Fruit fly (Drosophila melanogaster): ENCODE results near the gene CG10803.
A peak's percentile ranks its signal among the peaks of the same experiment; 100 is the strongest.

The CG10803 gene

DNA sequence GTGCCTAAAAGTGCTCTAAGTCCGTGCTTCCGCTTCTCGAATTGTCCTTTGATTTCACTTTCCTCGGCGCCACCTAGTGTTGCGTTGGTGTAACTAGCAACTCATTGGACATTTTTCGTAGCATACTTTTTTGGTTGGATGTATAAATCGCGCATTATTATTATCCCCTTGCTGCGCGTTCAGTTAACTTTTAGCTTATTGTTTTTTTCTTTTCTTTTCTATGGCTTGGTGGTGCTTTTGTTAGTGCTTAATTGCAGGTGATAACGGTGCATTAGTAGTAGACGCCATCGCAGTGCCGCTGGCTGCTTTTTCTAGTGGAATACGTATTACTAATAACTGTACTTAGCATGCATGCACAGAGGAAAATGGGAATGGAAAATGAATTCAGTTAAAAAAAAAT is 4.4 kb upstream of the CG10803 start:
- TF ChIP-seq N (GFP tag; optimal IDR thresholded peaks at IDR 0.05) (no peak), Myc (optimal IDR thresholded peaks at IDR 0.05) (peak; percentile 60)

DNA sequence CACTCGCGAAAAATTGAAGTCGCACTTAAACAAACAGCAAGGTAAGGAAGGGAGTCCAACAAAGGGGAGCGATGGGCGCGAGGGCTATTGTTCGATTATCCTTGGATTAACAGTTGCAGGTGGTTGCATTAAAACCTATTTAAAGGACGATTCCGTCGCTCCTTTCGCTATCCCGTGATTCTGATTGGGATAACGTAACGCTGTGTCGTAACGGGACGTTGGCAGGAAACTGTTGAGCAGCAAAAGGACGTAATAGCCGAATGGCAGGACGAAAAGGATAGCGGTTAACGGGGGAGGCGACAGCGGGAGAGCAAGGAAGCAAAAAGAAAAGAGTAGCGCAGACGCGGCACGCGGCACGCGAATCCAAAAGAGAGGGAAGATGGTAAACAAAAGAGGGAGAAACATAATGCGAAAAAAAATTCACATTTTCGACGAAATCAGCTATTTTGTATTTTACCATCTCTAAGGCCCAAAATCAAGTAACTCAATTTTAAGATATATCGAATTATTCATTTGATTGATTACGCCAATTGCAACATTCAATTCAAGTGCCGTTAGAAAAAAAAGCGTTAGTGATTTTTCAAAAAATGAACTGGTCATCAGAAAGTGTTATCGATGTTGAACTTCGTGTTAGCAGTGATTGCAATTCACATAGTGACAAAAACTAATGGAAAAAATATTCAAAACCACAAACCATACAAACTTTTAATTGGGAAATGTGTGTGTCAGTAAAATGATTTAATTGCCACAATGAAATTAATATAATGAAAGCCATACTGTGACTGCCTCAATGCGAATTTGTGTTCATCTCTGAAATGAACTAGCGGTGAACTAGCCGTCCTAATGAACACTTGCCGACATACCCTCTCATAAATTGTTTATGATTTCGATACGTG is 3.1 kb upstream of the CG10803 start, which contains the start of the genes CG10804 and CG10802:
TSS of gene CG10804 (minus strand) at position 204 of the 896 bp plus-strand sequence.
TSS of gene CG10802 (plus strand) at position 847 of the 896 bp plus-strand sequence.
- TF ChIP-seq Hr83 (GFP tag; optimal IDR thresholded peaks at IDR 0.05; ENCODE audit: poor library complexity, severe bottlenecking) (peak; percentile 48), N (GFP tag; optimal IDR thresholded peaks at IDR 0.05) (no peak), foxo (GFP tag; optimal IDR thresholded peaks at IDR 0.05) (peak in 1 of 2 experiments; percentile 85), Dfd (GFP tag; optimal IDR thresholded peaks at IDR 0.05) (no peak), Myc (optimal IDR thresholded peaks at IDR 0.05) (peak; percentile 43), ey (GFP tag; optimal IDR thresholded peaks at IDR 0.05) (peak; percentile 81), psq (GFP tag; optimal IDR thresholded peaks at IDR 0.05) (peak; percentile 59), Hr78 (GFP tag; optimal IDR thresholded peaks at IDR 0.05) (no peak), HLH106 (tag; optimal IDR thresholded peaks at IDR 0.05) (peak; percentile 79), tai (GFP tag; optimal IDR thresholded peaks at IDR 0.05) (peak; percentile 93), GATAd (GFP tag; optimal IDR thresholded peaks at IDR 0.05) (peak; percentile 44), Sp1 (GFP tag; optimal IDR thresholded peaks at IDR 0.05) (peak; percentile 54), Jra (GFP tag; optimal IDR thresholded peaks at IDR 0.05) (peak; percentile 82), rgr (GFP tag; optimal IDR thresholded peaks at IDR 0.05) (peak; percentile 83), dmrt93B (GFP tag; optimal IDR thresholded peaks at IDR 0.05) (no peak), dsf (GFP tag; optimal IDR thresholded peaks at IDR 0.05; ENCODE audit: borderline replicate concordance) (peak; percentile 71), Vsx2 (GFP tag; optimal IDR thresholded peaks at IDR 0.05; ENCODE audit: partially characterized antibody) (no peak), lola (GFP tag; optimal IDR thresholded peaks at IDR 0.05) (no peak), Mio (GFP tag; optimal IDR thresholded peaks at IDR 0.05) (no peak), woc (GFP tag; optimal IDR thresholded peaks at IDR 0.05) (peak; percentile 83), usp (GFP tag; optimal IDR thresholded peaks at IDR 0.05) (no peak), h (GFP tag; optimal IDR thresholded peaks at IDR 0.05) (peak; percentile 84), sage (GFP tag; optimal IDR thresholded peaks at IDR 0.05) (no peak), Abd-B (GFP tag; optimal IDR thresholded peaks at IDR 0.05) (no peak), pan (optimal IDR thresholded peaks at IDR 0.05) (no peak), CG9705 (GFP tag; optimal IDR thresholded peaks at IDR 0.05) (peak; percentile 27), Rel (GFP tag; optimal IDR thresholded peaks at IDR 0.05) (no peak), Rel (tag; optimal IDR thresholded peaks at IDR 0.05) (no peak), jim (GFP tag; optimal IDR thresholded peaks at IDR 0.05) (no peak), fru (GFP tag; optimal IDR thresholded peaks at IDR 0.05) (peak; percentile 71), br (GFP tag; optimal IDR thresholded peaks at IDR 0.05) (no peak), OdsH (GFP tag; optimal IDR thresholded peaks at IDR 0.05) (peak; percentile 59), Dif (GFP tag; optimal IDR thresholded peaks at IDR 0.05; ENCODE audit: partially characterized antibody) (no peak), brk (GFP tag; optimal IDR thresholded peaks at IDR 0.05) (peak; percentile 41), dl (GFP tag; optimal IDR thresholded peaks at IDR 0.05; ENCODE audit: insufficient read depth in 1 of 2, partially characterized antibody in 2 of 2) (no peak), CrebA (GFP tag; optimal IDR thresholded peaks at IDR 0.05; ENCODE audit: borderline replicate concordance) (no peak), sv (GFP tag; optimal IDR thresholded peaks at IDR 0.05) (peak; percentile 78), CG32264 (GFP tag; optimal IDR thresholded peaks at IDR 0.05) (no peak), Hnf4 (GFP tag; optimal IDR thresholded peaks at IDR 0.05) (peak; percentile 89)

Measured in whole organism, wandering third instar larva.